Fruit fly (Drosophila melanogaster): ENCODE measurements around the gene CG6793.

dm6 chr3L:12014272-12014671, 27.9 kb upstream of the CG6793 start:
- no peak for TF ChIP-seq CG15710 (tag; optimal IDR thresholded peaks at IDR 0.05)
- no peak for TF ChIP-seq CG9948 (tag; optimal IDR thresholded peaks at IDR 0.05)
- TF ChIP-seq CG12605 (GFP tag; IDR thresholded peaks at IDR 0.05) = no peak
- no peak for TF ChIP-seq CG32121 (GFP tag; IDR thresholded peaks at IDR 0.05)
- peak; percentile 5 for TF ChIP-seq Snoo (tag; optimal IDR thresholded peaks at IDR 0.05)
- no peak for TF ChIP-seq CG17806 (tag; optimal IDR thresholded peaks at IDR 0.05)
- no peak for TF ChIP-seq fd96Ca (GFP tag; IDR thresholded peaks at IDR 0.05)
- no peak for TF ChIP-seq CG10348 (GFP tag; IDR thresholded peaks at IDR 0.05)
- no peak for TF ChIP-seq CG4496 (GFP tag; IDR thresholded peaks at IDR 0.05)
- TF ChIP-seq rn (GFP tag; IDR thresholded peaks at IDR 0.05) = no peak
- no peak for TF ChIP-seq CG13204 (GFP tag; optimal IDR thresholded peaks at IDR 0.05)
- TF ChIP-seq D1 (tag; optimal IDR thresholded peaks at IDR 0.05) = no peak

Data from whole organism, pupa.